Worm (Caenorhabditis elegans): Measurements from ENCODE around the gene sgn-1.

- TF ChIP-seq hsf-1 (GFP tag; IDR thresholded peaks at IDR 0.05) (no peak), unc-130 (GFP tag; optimal IDR thresholded peaks at IDR 0.05) (no peak), Y79H2A.3 (GFP tag; conservative IDR thresholded peaks at IDR 0.05) (no peak), unc-62 (GFP tag; optimal IDR thresholded peaks at IDR 0.05) (no peak), nhr-80 (tag; optimal IDR thresholded peaks at IDR 0.05) (no peak), hlh-12 (tag; optimal IDR thresholded peaks at IDR 0.05) (no peak), snpc-4 (GFP tag; optimal IDR thresholded peaks at IDR 0.05) (no peak), snpc-4 (tag; optimal IDR thresholded peaks at IDR 0.05) (no peak), F10E7.11 (tag; optimal IDR thresholded peaks at IDR 0.05) (no peak)
Measured at ce11 chrII:8766897-8767296, 16.6 kb downstream of the sgn-1 start, which contains the start of gene pah-1.
